Worm (Caenorhabditis elegans) whole organism, L4/young adult: ENCODE measurements around the gene F38A1.15.

ENCODE experiments used
- W03F9.2 ChIP-seq: fragments of 150-350 bp; optimal IDR thresholded peaks from 2 replicates; lab custom pipeline; 2014; ENCODE audit warnings: missing biosample characterization, missing genetic modification characterization
- dao-5 ChIP-seq: sonication (generic microtip); optimal IDR thresholded peaks from 2 replicates; lab custom pipeline; 2016; ENCODE audit warnings: missing genotype, missing genetic modification characterization, moderate library complexity, missing compliant biosample characterization
- him-1 ChIP-seq: sonication (generic microtip); optimal IDR thresholded peaks from 2 replicates; lab custom pipeline; 2016; ENCODE audit warnings: missing genotype, missing genetic modification reagents, missing genetic modification characterization, missing compliant biosample characterization

ce11 chrIV:1225596-1226232, 17.5 kb downstream of the F38A1.15 start, which contains the start of gene W09G12.8:
- TF ChIP-seq dao-5 (tag; lab: Kevin White, UChicago): no peak
- TF ChIP-seq him-1 (tag; lab: Kevin White, UChicago): no peak
- no peak for TF ChIP-seq W03F9.2 (tag; lab: Kevin White, UChicago)
